Worm (Caenorhabditis elegans): Measurements from ENCODE around the gene nkat-1.

The nkat-1 gene

ce11 chrX:14175740-14176139 is 35.8 kb upstream of the nkat-1 start, which contains the start of gene C37E2.2:
Gene C37E2.2, plus strand, starts transcription at chrX:14176040.
- no peak for TF ChIP-seq elt-1 (tag; optimal IDR thresholded peaks at IDR 0.05)
- TF ChIP-seq lin-39 (tag; optimal IDR thresholded peaks at IDR 0.05): no peak
- no peak for TF ChIP-seq ceh-28 (tag; optimal IDR thresholded peaks at IDR 0.05)
- TF ChIP-seq nfya-1 (tag; optimal IDR thresholded peaks at IDR 0.05; ENCODE audit: insufficient read depth): no peak
- TF ChIP-seq ztf-11 (tag; optimal IDR thresholded peaks at IDR 0.05): no peak
- no peak for TF ChIP-seq nhr-25 (tag; optimal IDR thresholded peaks at IDR 0.05)
- TF ChIP-seq nhr-77 (tag; optimal IDR thresholded peaks at IDR 0.05): no peak
- TF ChIP-seq ztf-4 (tag; optimal IDR thresholded peaks at IDR 0.05): no peak
- TF ChIP-seq ZK546.5 (tag; optimal IDR thresholded peaks at IDR 0.05): no peak
- TF ChIP-seq snpc-4 (tag; optimal IDR thresholded peaks at IDR 0.05): no peak
- TF ChIP-seq eor-1 (tag; optimal IDR thresholded peaks at IDR 0.05): no peak
- no peak for TF ChIP-seq ceh-9 (tag; optimal IDR thresholded peaks at IDR 0.05)
- no peak for TF ChIP-seq elt-3 (tag; optimal IDR thresholded peaks at IDR 0.05)
- no peak for TF ChIP-seq unc-62 (GFP tag; optimal IDR thresholded peaks at IDR 0.05)
- no peak for TF ChIP-seq ama-1 (optimal IDR thresholded peaks at IDR 0.05)
- TF ChIP-seq pqm-1 (tag; optimal IDR thresholded peaks at IDR 0.05): no peak
- no peak for TF ChIP-seq egl-5 (tag; optimal IDR thresholded peaks at IDR 0.05)
- TF ChIP-seq lin-15B (tag; optimal IDR thresholded peaks at IDR 0.05): no peak

- TF ChIP-seq tbx-2 (tag; optimal IDR thresholded peaks at IDR 0.05) (peak; percentile 21), nhr-12 (tag; optimal IDR thresholded peaks at IDR 0.05) (no peak), elt-3 (tag; optimal IDR thresholded peaks at IDR 0.05) (no peak), nhr-237 (tag; optimal IDR thresholded peaks at IDR 0.05) (no peak), nhr-76 (tag; optimal IDR thresholded peaks at IDR 0.05) (no peak), hmg-11 (tag; optimal IDR thresholded peaks at IDR 0.05) (peak; percentile 53), lin-39 (tag; optimal IDR thresholded peaks at IDR 0.05) (peak; percentile 85), ceh-16 (tag; optimal IDR thresholded peaks at IDR 0.05) (no peak), nhr-23 (tag; optimal IDR thresholded peaks at IDR 0.05) (peak; percentile 34), nfya-1 (tag; optimal IDR thresholded peaks at IDR 0.05; ENCODE audit: insufficient read depth) (peak; percentile 80), pqm-1 (tag; optimal IDR thresholded peaks at IDR 0.05) (peak; percentile 9), ceh-82 (tag; optimal IDR thresholded peaks at IDR 0.05) (no peak), snpc-4 (tag; optimal IDR thresholded peaks at IDR 0.05) (peak; percentile 55), ceh-28 (tag; optimal IDR thresholded peaks at IDR 0.05) (peak; percentile 88), unc-62 (GFP tag; optimal IDR thresholded peaks at IDR 0.05) (no peak), daf-12 (tag; optimal IDR thresholded peaks at IDR 0.05) (no peak), egl-5 (tag; optimal IDR thresholded peaks at IDR 0.05) (peak; percentile 11), elt-2 (tag; optimal IDR thresholded peaks at IDR 0.05) (peak; percentile 38), nhr-11 (tag; optimal IDR thresholded peaks at IDR 0.05) (no peak), pha-4 (tag; optimal IDR thresholded peaks at IDR 0.05) (peak; percentile 82), mdl-1 (tag; optimal IDR thresholded peaks at IDR 0.05) (no peak), ama-1 (optimal IDR thresholded peaks at IDR 0.05) (peak; percentile 11), fkh-10 (GFP tag; optimal IDR thresholded peaks at IDR 0.05) (peak; percentile 8), mml-1 (tag; optimal IDR thresholded peaks at IDR 0.05) (no peak), zag-1 (tag; optimal IDR thresholded peaks at IDR 0.05) (no peak), nhr-25 (tag; optimal IDR thresholded peaks at IDR 0.05) (peak; percentile 78), nhr-67 (tag; optimal IDR thresholded peaks at IDR 0.05) (no peak), ceh-9 (tag; optimal IDR thresholded peaks at IDR 0.05) (no peak), nhr-77 (tag; optimal IDR thresholded peaks at IDR 0.05) (no peak), ztf-11 (tag; optimal IDR thresholded peaks at IDR 0.05) (no peak), lsy-12 (tag; optimal IDR thresholded peaks at IDR 0.05) (no peak), ztf-4 (tag; optimal IDR thresholded peaks at IDR 0.05) (no peak), fos-1 (tag; optimal IDR thresholded peaks at IDR 0.05) (no peak), aly-2 (tag; optimal IDR thresholded peaks at IDR 0.05) (no peak), nhr-43 (tag; optimal IDR thresholded peaks at IDR 0.05; ENCODE audit: poor library complexity, severe bottlenecking) (no peak), unc-39 (tag; optimal IDR thresholded peaks at IDR 0.05) (no peak), elt-1 (tag; optimal IDR thresholded peaks at IDR 0.05) (no peak), lin-15B (tag; optimal IDR thresholded peaks at IDR 0.05) (peak; percentile 80), R02D3.7 (tag; optimal IDR thresholded peaks at IDR 0.05) (peak; percentile 8), egl-27 (tag; optimal IDR thresholded peaks at IDR 0.05) (no peak), fkh-2 (tag; optimal IDR thresholded peaks at IDR 0.05) (no peak), nhr-28 (tag; optimal IDR thresholded peaks at IDR 0.05) (no peak), eor-1 (tag; optimal IDR thresholded peaks at IDR 0.05) (no peak), sea-2 (GFP tag; optimal IDR thresholded peaks at IDR 0.05) (no peak), ZK546.5 (tag; optimal IDR thresholded peaks at IDR 0.05) (no peak), jun-1 (tag; optimal IDR thresholded peaks at IDR 0.05) (peak; percentile 50), skn-1 (tag; optimal IDR thresholded peaks at IDR 0.05) (no peak)
Measured at ce11 chrX:14173850-14174249, 33.9 kb upstream of the nkat-1 start, which contains the start of gene idhb-1. Gene idhb-1, minus strand, starts transcription at chrX:14174063.
